Fruit fly (Drosophila melanogaster): Measurements from ENCODE around the gene CG42726.
A peak's percentile ranks its signal among the peaks of the same experiment; 100 is the strongest.

CG42726 gene

dm6 chr3R:15345198-15346017 is 2.4 kb upstream of the CG42726 start:
- TF ChIP-seq CG8301 (tag; optimal IDR thresholded peaks at IDR 0.05) (peak; percentile 10), CG34367 (tag; optimal IDR thresholded peaks at IDR 0.05) (no peak), Pif1B (GFP tag; optimal IDR thresholded peaks at IDR 0.05) (no peak), rn (GFP tag; IDR thresholded peaks at IDR 0.05) (no peak), Snoo (tag; optimal IDR thresholded peaks at IDR 0.05) (no peak), CG4496 (GFP tag; IDR thresholded peaks at IDR 0.05) (no peak), CG8159 (tag; optimal IDR thresholded peaks at IDR 0.05) (no peak)

- TF ChIP-seq Ets98B (GFP tag; IDR thresholded peaks at IDR 0.05), result no peak
Observed at dm6 chr3R:15346018-15346383, 1.8 kb upstream of the CG42726 start, which contains the start of the genes Surf4 and CG31301. Gene Surf4, minus strand, starts transcription at chr3R:15346176. Gene CG31301, plus strand, starts transcription at chr3R:15346205.

- TF ChIP-seq CG8159 (tag; optimal IDR thresholded peaks at IDR 0.05), result no peak
- TF ChIP-seq CG10348 (GFP tag; IDR thresholded peaks at IDR 0.05), result no peak
- TF ChIP-seq rn (GFP tag; IDR thresholded peaks at IDR 0.05), result no peak
- no peak for TF ChIP-seq Pif1A (GFP tag; optimal IDR thresholded peaks at IDR 0.05)
- no peak for TF ChIP-seq Ets98B (GFP tag; IDR thresholded peaks at IDR 0.05)
- TF ChIP-seq EcR (GFP tag; optimal IDR thresholded peaks at IDR 0.05), result peak; percentile 9
- TF ChIP-seq D1 (tag; optimal IDR thresholded peaks at IDR 0.05), result no peak
- TF ChIP-seq CG12605 (GFP tag; IDR thresholded peaks at IDR 0.05), result no peak
- no peak for TF ChIP-seq CG14655 (GFP tag; optimal IDR thresholded peaks at IDR 0.05)
- TF ChIP-seq CG34367 (tag; optimal IDR thresholded peaks at IDR 0.05), result no peak
- 0 out of 2 replicates have a peak, but pooled peaks have one; percentile 13 for TF ChIP-seq CG32121 (GFP tag; IDR thresholded peaks at IDR 0.05)
- peak; percentile 39 for TF ChIP-seq CG15710 (tag; optimal IDR thresholded peaks at IDR 0.05)
- TF ChIP-seq Snoo (tag; optimal IDR thresholded peaks at IDR 0.05), result peak; percentile 28
- no peak for TF ChIP-seq CG4496 (GFP tag; IDR thresholded peaks at IDR 0.05)
- no peak for TF ChIP-seq CG8301 (tag; optimal IDR thresholded peaks at IDR 0.05)
- TF ChIP-seq CG13204 (GFP tag; optimal IDR thresholded peaks at IDR 0.05), result no peak
- TF ChIP-seq fd96Ca (GFP tag; IDR thresholded peaks at IDR 0.05), result no peak
- peak; percentile 6 for TF ChIP-seq CG9948 (tag; optimal IDR thresholded peaks at IDR 0.05)
- peak; percentile 15 for TF ChIP-seq CG17806 (tag; optimal IDR thresholded peaks at IDR 0.05)
- TF ChIP-seq Pif1B (GFP tag; optimal IDR thresholded peaks at IDR 0.05), result no peak
- no peak for TF ChIP-seq gl (tag; optimal IDR thresholded peaks at IDR 0.05)
Observed at dm6 chr3R:15350993-15351426, 3.2 kb downstream of the CG42726 start, which contains the start of the genes Trs33 and Tmtc4. Gene Trs33, minus strand, starts transcription at chr3R:15350995. Gene Tmtc4, plus strand, starts transcription at chr3R:15351225.

dm6 chr3R:15354019-15354418 is 6.2 kb downstream of the CG42726 start:
- TF ChIP-seq EcR (GFP tag; optimal IDR thresholded peaks at IDR 0.05), result no peak
- TF ChIP-seq CG12605 (GFP tag; IDR thresholded peaks at IDR 0.05), result no peak
- no peak for TF ChIP-seq Snoo (tag; optimal IDR thresholded peaks at IDR 0.05)
- TF ChIP-seq CG34367 (tag; optimal IDR thresholded peaks at IDR 0.05), result no peak
- no peak for TF ChIP-seq gl (tag; optimal IDR thresholded peaks at IDR 0.05)
- no peak for TF ChIP-seq rn (GFP tag; IDR thresholded peaks at IDR 0.05)
- TF ChIP-seq CG4496 (GFP tag; IDR thresholded peaks at IDR 0.05), result no peak
- no peak for TF ChIP-seq fd96Ca (GFP tag; IDR thresholded peaks at IDR 0.05)

- TF ChIP-seq CG10348 (GFP tag; IDR thresholded peaks at IDR 0.05) (no peak), Pif1B (GFP tag; optimal IDR thresholded peaks at IDR 0.05) (no peak), rn (GFP tag; IDR thresholded peaks at IDR 0.05) (no peak), CG12605 (GFP tag; IDR thresholded peaks at IDR 0.05) (no peak), CG14655 (GFP tag; optimal IDR thresholded peaks at IDR 0.05) (no peak), EcR (GFP tag; optimal IDR thresholded peaks at IDR 0.05) (no peak), CG15710 (tag; optimal IDR thresholded peaks at IDR 0.05) (no peak), CG9948 (tag; optimal IDR thresholded peaks at IDR 0.05) (no peak), CG13204 (GFP tag; optimal IDR thresholded peaks at IDR 0.05) (no peak), fd96Ca (GFP tag; IDR thresholded peaks at IDR 0.05) (no peak), CG32121 (GFP tag; IDR thresholded peaks at IDR 0.05) (no peak), gl (tag; optimal IDR thresholded peaks at IDR 0.05) (no peak)
Observed at dm6 chr3R:15356152-15356551, 8.3 kb downstream of the CG42726 start.

dm6 chr3R:15356645-15357431 is 9.0 kb downstream of the CG42726 start, which contains the start of the genes Atg4b and Hibch:
Gene Atg4b, minus strand, starts transcription at chr3R:15356924.
Gene Hibch, plus strand, starts transcription at chr3R:15357229.
- TF ChIP-seq CG8301 (tag; optimal IDR thresholded peaks at IDR 0.05) (no peak), Ets98B (GFP tag; IDR thresholded peaks at IDR 0.05) (peak; percentile 75), Pif1B (GFP tag; optimal IDR thresholded peaks at IDR 0.05) (no peak), CG14655 (GFP tag; optimal IDR thresholded peaks at IDR 0.05) (no peak), rn (GFP tag; IDR thresholded peaks at IDR 0.05) (peak; percentile 46; the same call in 1 of the 2 replicates), CG8159 (tag; optimal IDR thresholded peaks at IDR 0.05) (peak; percentile 89), Snoo (tag; optimal IDR thresholded peaks at IDR 0.05) (peak; percentile 63), CG32121 (GFP tag; IDR thresholded peaks at IDR 0.05) (peak; percentile 72), Pif1A (GFP tag; optimal IDR thresholded peaks at IDR 0.05) (no peak), CG12605 (GFP tag; IDR thresholded peaks at IDR 0.05) (0 out of 2 replicates have a peak, but pooled peaks have one; percentile 26), CG13204 (GFP tag; optimal IDR thresholded peaks at IDR 0.05) (no peak), CG10348 (GFP tag; IDR thresholded peaks at IDR 0.05) (0 out of 2 replicates have a peak, but pooled peaks have one; percentile 20), CG9948 (tag; optimal IDR thresholded peaks at IDR 0.05) (peak; percentile 77), CG15710 (tag; optimal IDR thresholded peaks at IDR 0.05) (peak; percentile 84), fd96Ca (GFP tag; IDR thresholded peaks at IDR 0.05) (peak; percentile 75; the same call in 2 of the 3 replicates), CG4496 (GFP tag; IDR thresholded peaks at IDR 0.05) (peak; percentile 81), CG34367 (tag; optimal IDR thresholded peaks at IDR 0.05) (peak; percentile 68), D1 (tag; optimal IDR thresholded peaks at IDR 0.05) (no peak), gl (tag; optimal IDR thresholded peaks at IDR 0.05) (peak; percentile 55), EcR (GFP tag; optimal IDR thresholded peaks at IDR 0.05) (peak; percentile 17), CG17806 (tag; optimal IDR thresholded peaks at IDR 0.05) (peak; percentile 83)
